Fruit fly (Drosophila melanogaster): ENCODE results near the gene ssp7.
"Not testable (repeated sequence)": the region's sequence is repeated elsewhere in the genome, so short reads cannot be mapped to it uniquely, and the experiment has no call there.

ssp7 gene

dm6 chrX:11108148-11108844 lies 31.8 kb downstream of the ssp7 start, which contains the start of gene Hsp60A (continued):
- no peak for TF ChIP-seq ss (GFP tag; optimal IDR thresholded peaks at IDR 0.05)
- TF ChIP-seq fd85E (GFP tag; optimal IDR thresholded peaks at IDR 0.05): no peak
- TF ChIP-seq cyc (GFP tag; optimal IDR thresholded peaks at IDR 0.05): peak; percentile 15
- TF ChIP-seq OdsH (GFP tag; optimal IDR thresholded peaks at IDR 0.05): peak; percentile 53
- TF ChIP-seq CG7368 (GFP tag; optimal IDR thresholded peaks at IDR 0.05): no peak
- no peak for TF ChIP-seq Hr38 (GFP tag; optimal IDR thresholded peaks at IDR 0.05)
- TF ChIP-seq CG6792 (GFP tag; optimal IDR thresholded peaks at IDR 0.05): no peak
- no peak for TF ChIP-seq CG6276 (GFP tag; optimal IDR thresholded peaks at IDR 0.05)
- no peak for TF ChIP-seq dsx (GFP tag; optimal IDR thresholded peaks at IDR 0.05; ENCODE audit: poor library complexity, severe bottlenecking)
- TF ChIP-seq Hr4 (GFP tag; optimal IDR thresholded peaks at IDR 0.05): peak; percentile 31
- TF ChIP-seq lz (GFP tag; optimal IDR thresholded peaks at IDR 0.05): peak; percentile 45
- peak; percentile 50 for TF ChIP-seq Smox (GFP tag; optimal IDR thresholded peaks at IDR 0.05)
- TF ChIP-seq CG11294 (GFP tag; IDR thresholded peaks at IDR 0.05): no peak
- peak; percentile 42 for TF ChIP-seq CG3032 (tag; optimal IDR thresholded peaks at IDR 0.05)
- TF ChIP-seq Eip75B (GFP tag; optimal IDR thresholded peaks at IDR 0.05): no peak
- no peak for TF ChIP-seq fkh (GFP tag; optimal IDR thresholded peaks at IDR 0.05)
- peak; percentile 18 for TF ChIP-seq CG34406 (GFP tag; optimal IDR thresholded peaks at IDR 0.05)
- TF ChIP-seq CG8119 (GFP tag; IDR thresholded peaks at IDR 0.05): no peak
- no peak for TF ChIP-seq Blimp-1 (GFP tag; optimal IDR thresholded peaks at IDR 0.05)
- TF ChIP-seq CG11902 (GFP tag; optimal IDR thresholded peaks at IDR 0.05): no peak
- TF ChIP-seq Lpt (GFP tag; optimal IDR thresholded peaks at IDR 0.05): no peak
- peak; percentile 52 for TF ChIP-seq Ets96B (tag; optimal IDR thresholded peaks at IDR 0.05)
- TF ChIP-seq esn (GFP tag; optimal IDR thresholded peaks at IDR 0.05): peak; percentile 54

dm6 chrX:11095973-11096372 lies 44.1 kb downstream of the ssp7 start, which contains the start of gene CG42249:
CG42249 (plus strand) TSS chrX:11096273.
- not testable (repeated sequence) for TF ChIP-seq CG6163 (GFP tag; IDR thresholded peaks at IDR 0.05); CG32006 (GFP tag; optimal IDR thresholded peaks at IDR 0.05); Eip75B (GFP tag; optimal IDR thresholded peaks at IDR 0.05)

- TF ChIP-seq vri (GFP tag; optimal IDR thresholded peaks at IDR 0.05) (peak; percentile 8), CG3032 (tag; optimal IDR thresholded peaks at IDR 0.05) (no peak)
Observed at dm6 chrX:11095276-11095675, 44.8 kb downstream of the ssp7 start.

dm6 chrX:11092201-11092600 lies 47.9 kb downstream of the ssp7 start, which contains the start of gene CG2061:
CG2061 (plus strand) TSS chrX:11092492.
- TF ChIP-seq Hr4 (GFP tag; optimal IDR thresholded peaks at IDR 0.05) (no peak), Hr38 (GFP tag; optimal IDR thresholded peaks at IDR 0.05) (no peak), Blimp-1 (GFP tag; optimal IDR thresholded peaks at IDR 0.05) (no peak), fd85E (GFP tag; optimal IDR thresholded peaks at IDR 0.05) (no peak), CG8319 (GFP tag; optimal IDR thresholded peaks at IDR 0.05) (no peak), CG3919 (GFP tag; optimal IDR thresholded peaks at IDR 0.05) (no peak), dsx (GFP tag; optimal IDR thresholded peaks at IDR 0.05; ENCODE audit: poor library complexity, severe bottlenecking) (no peak), OdsH (GFP tag; optimal IDR thresholded peaks at IDR 0.05) (no peak), Eip78C (GFP tag) (no peak), salr (GFP tag; optimal IDR thresholded peaks at IDR 0.05) (no peak), Sox102F (GFP tag; optimal IDR thresholded peaks at IDR 0.05) (no peak), Eip93F (GFP tag; optimal IDR thresholded peaks at IDR 0.05) (no peak), Smox (GFP tag; optimal IDR thresholded peaks at IDR 0.05) (no peak)

dm6 chrX:11090161-11090560 lies 49.9 kb downstream of the ssp7 start, which contains the start of gene CG2076:
CG2076 (plus strand) TSS chrX:11090210.
- TF ChIP-seq Blimp-1 (GFP tag; optimal IDR thresholded peaks at IDR 0.05): no peak
- TF ChIP-seq Eip78C (GFP tag): peak; percentile 48
- no peak for TF ChIP-seq topi (GFP tag; optimal IDR thresholded peaks at IDR 0.05)
- TF ChIP-seq CG34406 (GFP tag; optimal IDR thresholded peaks at IDR 0.05): no peak
- TF ChIP-seq CG32006 (GFP tag; optimal IDR thresholded peaks at IDR 0.05): no peak
- TF ChIP-seq CG6792 (GFP tag; optimal IDR thresholded peaks at IDR 0.05): no peak
- no peak for TF ChIP-seq CG11294 (GFP tag; IDR thresholded peaks at IDR 0.05)
- no peak for TF ChIP-seq CG8632 (GFP tag; optimal IDR thresholded peaks at IDR 0.05)
- no peak for TF ChIP-seq fd85E (GFP tag; optimal IDR thresholded peaks at IDR 0.05)
- no peak for TF ChIP-seq CG6808 (GFP tag; optimal IDR thresholded peaks at IDR 0.05)
- TF ChIP-seq Smox (GFP tag; optimal IDR thresholded peaks at IDR 0.05): no peak
- TF ChIP-seq Hr4 (GFP tag; optimal IDR thresholded peaks at IDR 0.05): no peak
- TF ChIP-seq lz (GFP tag; optimal IDR thresholded peaks at IDR 0.05): no peak
- peak; percentile 84 for TF ChIP-seq dsx (GFP tag; optimal IDR thresholded peaks at IDR 0.05; ENCODE audit: poor library complexity, severe bottlenecking)
- no peak for TF ChIP-seq CG10631 (GFP tag; optimal IDR thresholded peaks at IDR 0.05)
